Worm (Caenorhabditis elegans) whole organism, L4 larva: ENCODE data around the gene mlc-5.

Source experiments
- F49E8.2 ChIP-seq: sonication (generic microtip); optimal IDR thresholded peaks from 2 replicates; lab custom pipeline; 2016; ENCODE audit warnings: missing compliant biosample characterization, mild to moderate bottlenecking, missing genetic modification characterization, borderline replicate concordance
- Y105C5A.15 ChIP-seq: fragments of 200-800 bp; sonication (Bioruptor generic); IDR thresholded peaks from 2 replicates; pipeline ENCODE4 v1.3.6; 2022; ENCODE audit warnings: missing genetic modification characterization, missing compliant biosample characterization
- Y48G9A.11 ChIP-seq: fragments of 200-800 bp; sonication (Bioruptor generic); IDR thresholded peaks from 2 replicates; pipeline ENCODE4 v1.3.6; 2022; ENCODE audit warnings: missing genetic modification reagents, missing genetic modification characterization, missing compliant biosample characterization
- Y5F2A.4 ChIP-seq: fragments of 200-800 bp; sonication (Bioruptor generic); optimal IDR thresholded peaks from 2 replicates; lab custom pipeline; 2018; ENCODE audit warnings: mild to moderate bottlenecking, missing genetic modification characterization, missing compliant biosample characterization
- ZK546.5 ChIP-seq, 2 experiments: sonication (generic microtip); optimal IDR thresholded peaks; 2 replicates each; lab custom pipeline; 2017; ENCODE audit warnings: missing biosample characterization in 2 of 2, missing genetic modification characterization in 2 of 2
- aha-1 ChIP-seq: fragments of 150-350 bp; peaks from one replicate; lab custom pipeline; 2014; ENCODE audit warnings: missing biosample characterization, missing genetic modification characterization
- ama-1 ChIP-seq: fragments of 150-350 bp; optimal IDR thresholded peaks from 2 replicates; lab custom pipeline; 2014; ENCODE audit warnings: inconsistent platforms, mixed read lengths
- attf-4 ChIP-seq: sonication (generic microtip); optimal IDR thresholded peaks from 3 replicates; lab custom pipeline; 2017; ENCODE audit warnings: missing biosample characterization, missing genetic modification characterization
- ceh-20 ChIP-seq: fragments of 200-800 bp; sonication (Bioruptor generic); IDR thresholded peaks from 2 replicates; pipeline ENCODE4 v1.3.6; 2022; ENCODE audit warnings: missing genetic modification reagents, missing genetic modification characterization, missing compliant biosample characterization
- ceh-82 ChIP-seq: sonication (generic microtip); optimal IDR thresholded peaks from 2 replicates; lab custom pipeline; 2017; ENCODE audit warnings: missing biosample characterization, missing genetic modification characterization
- ces-1 ChIP-seq: fragments of 150-350 bp; sonication (generic microtip); optimal IDR thresholded peaks from 4 replicates; lab custom pipeline; 2014; ENCODE audit warnings: missing biosample characterization, missing genetic modification reagents, missing genetic modification characterization
- daf-19 ChIP-seq: fragments of 200-800 bp; sonication (Bioruptor generic); conservative IDR thresholded peaks from 2 replicates; pipeline ENCODE4 v1.3.6; 2022; ENCODE audit warnings: missing genetic modification characterization, missing compliant biosample characterization
- dmd-9 ChIP-seq: fragments of 200-800 bp; sonication (Bioruptor generic); IDR thresholded peaks from 2 replicates; pipeline ENCODE4 v1.3.6; 2022; ENCODE audit warnings: missing genetic modification reagents, missing genetic modification characterization, missing compliant biosample characterization
- fkh-10 ChIP-seq: fragments of 150-350 bp; optimal IDR thresholded peaks from 2 replicates; lab custom pipeline; 2014; ENCODE audit warnings: missing biosample characterization, missing genetic modification reagents, missing genetic modification characterization
- gei-8 ChIP-seq: fragments of 200-800 bp; sonication (Bioruptor generic); optimal IDR thresholded peaks from 2 replicates; lab custom pipeline; 2018; ENCODE audit warnings: mild to moderate bottlenecking, missing genetic modification characterization, missing compliant biosample characterization
- hlh-30 ChIP-seq: sonication (generic microtip); optimal IDR thresholded peaks from 2 replicates; lab custom pipeline; 2017; ENCODE audit warnings: antibody characterized with exemption, mild to moderate bottlenecking, missing genetic modification characterization, missing compliant biosample characterization; ENCODE audit not compliant: insufficient read depth
- lin-13 ChIP-seq: fragments of 150-350 bp; optimal IDR thresholded peaks from 2 replicates; lab custom pipeline; 2014; ENCODE audit warnings: missing biosample characterization, missing genetic modification reagents, missing genetic modification characterization
- lin-38 ChIP-seq: fragments of 200-800 bp; sonication (Bioruptor generic); IDR thresholded peaks from 2 replicates; pipeline ENCODE4 v1.3.6; 2022; ENCODE audit warnings: missing genetic modification reagents, missing genetic modification characterization, missing compliant biosample characterization
- lsy-2 ChIP-seq, 2 experiments: fragments of 150-350 bp in 1 of 2; sonication (generic microtip) in 1 of 2; optimal IDR thresholded peaks; 2 replicates each; lab custom pipeline; 2014 to 2017; ENCODE audit warnings: missing biosample characterization in 2 of 2, missing genetic modification characterization in 2 of 2
- madf-5 ChIP-seq, 2 experiments: fragments of 200-800 bp; sonication (Bioruptor generic); IDR thresholded peaks; 2 replicates each; pipeline ENCODE4 v1.3.6; 2022; ENCODE audit warnings: missing compliant biosample characterization in 2 of 2, missing genetic modification characterization in 2 of 2
- mdl-1 ChIP-seq, 2 experiments: fragments of 150-350 bp in 1 of 2; sonication (generic microtip) in 1 of 2; optimal IDR thresholded peaks; 2 replicates each; lab custom pipeline; 2014 to 2017; ENCODE audit warnings: missing biosample characterization in 2 of 2, missing genetic modification characterization in 2 of 2
- mes-2 ChIP-seq: sonication (generic microtip); optimal IDR thresholded peaks from 2 replicates; lab custom pipeline; 2016; ENCODE audit warnings: missing genotype, mild to moderate bottlenecking, missing genetic modification characterization, missing compliant biosample characterization; ENCODE audit not compliant: poor library complexity, severe bottlenecking
- mxl-2 ChIP-seq: fragments of 200-800 bp; sonication (Bioruptor generic); conservative IDR thresholded peaks from 2 replicates; pipeline ENCODE4 v1.3.6; 2022; ENCODE audit warnings: missing genetic modification reagents, missing genetic modification characterization, missing compliant biosample characterization
- mxl-3 ChIP-seq: fragments of 200-800 bp; sonication (Bioruptor generic); optimal IDR thresholded peaks from 2 replicates; lab custom pipeline; 2018; ENCODE audit warnings: mild to moderate bottlenecking, missing genetic modification characterization, missing compliant biosample characterization
- nhr-10 ChIP-seq: fragments of 150-350 bp; optimal IDR thresholded peaks from 2 replicates; lab custom pipeline; 2014; ENCODE audit warnings: missing biosample characterization, missing genetic modification characterization
- nhr-11 ChIP-seq: fragments of 150-350 bp; optimal IDR thresholded peaks from 2 replicates; lab custom pipeline; 2014; ENCODE audit warnings: missing biosample characterization, missing genetic modification characterization
- nhr-237 ChIP-seq: sonication (generic microtip); optimal IDR thresholded peaks from 2 replicates; lab custom pipeline; 2017; ENCODE audit warnings: missing biosample characterization, missing genetic modification characterization
- nhr-28 ChIP-seq: fragments of 150-350 bp; optimal IDR thresholded peaks from 2 replicates; lab custom pipeline; 2014; ENCODE audit warnings: missing biosample characterization, missing genetic modification characterization
- nhr-77 ChIP-seq: fragments of 150-350 bp; optimal IDR thresholded peaks from 2 replicates; lab custom pipeline; 2014; ENCODE audit warnings: missing biosample characterization, missing genetic modification characterization
- php-3 ChIP-seq: fragments of 200-800 bp; sonication (Bioruptor generic); IDR thresholded peaks from 2 replicates; pipeline ENCODE4 v1.3.6; 2022; ENCODE audit warnings: missing genetic modification reagents, missing genetic modification characterization, missing compliant biosample characterization
- pqm-1 ChIP-seq: sonication (generic microtip); optimal IDR thresholded peaks from 2 replicates; lab custom pipeline; 2017; ENCODE audit warnings: missing biosample characterization, missing genetic modification characterization
- sdz-12 ChIP-seq: fragments of 200-800 bp; sonication (Bioruptor generic); optimal IDR thresholded peaks from 2 replicates; lab custom pipeline; 2018; ENCODE audit warnings: mild to moderate bottlenecking, missing genetic modification characterization, missing compliant biosample characterization
- set-16 ChIP-seq: fragments of 200-800 bp; sonication (Bioruptor generic); IDR thresholded peaks from 2 replicates; pipeline ENCODE4 v1.3.6; 2022; ENCODE audit warnings: missing genetic modification reagents, missing genetic modification characterization, missing compliant biosample characterization
- skn-1 ChIP-seq: fragments of 150-350 bp; optimal IDR thresholded peaks from 2 replicates; lab custom pipeline; 2014; ENCODE audit warnings: missing biosample characterization, missing genetic modification characterization
- snpc-1.2 ChIP-seq: fragments of 200-800 bp; sonication (Bioruptor generic); IDR thresholded peaks from 2 replicates; pipeline ENCODE4 v1.3.6; 2022; ENCODE audit warnings: missing genetic modification reagents, missing genetic modification characterization, missing compliant biosample characterization
- unc-130 ChIP-seq: sonication (generic microtip); optimal IDR thresholded peaks from 2 replicates; lab custom pipeline; 2016; ENCODE audit warnings: missing genetic modification reagents, missing genetic modification characterization, missing compliant biosample characterization
- unc-39 ChIP-seq: sonication (generic microtip); optimal IDR thresholded peaks from 2 replicates; lab custom pipeline; 2017; ENCODE audit warnings: missing biosample characterization, missing genetic modification characterization
- unc-62 ChIP-seq, 3 experiments: fragments of 150-350 bp in 1 of 3; sonication (generic microtip); optimal IDR thresholded peaks in 2 of 3; peaks in 1 of 3; 1 replicate in 1 of 3; 2 replicates in 2 of 3; lab custom pipeline; 2014 to 2017; ENCODE audit warnings: missing biosample characterization in 3 of 3, missing genetic modification characterization in 3 of 3, missing genetic modification reagents in 3 of 3, missing genotype in 1 of 3
- zag-1 ChIP-seq: fragments of 150-350 bp; optimal IDR thresholded peaks from 2 replicates; lab custom pipeline; 2014; ENCODE audit warnings: missing biosample characterization, missing genetic modification characterization
- zfp-2 ChIP-seq: sonication (generic microtip); optimal IDR thresholded peaks from 2 replicates; lab custom pipeline; 2016; ENCODE audit warnings: mild to moderate bottlenecking, missing genetic modification characterization, missing compliant biosample characterization
- zip-11 ChIP-seq: fragments of 200-800 bp; sonication (Bioruptor generic); IDR thresholded peaks from 2 replicates; pipeline ENCODE4 v1.3.6; 2022; ENCODE audit warnings: missing genetic modification characterization, missing compliant biosample characterization
- zip-2 ChIP-seq: fragments of 150-350 bp; optimal IDR thresholded peaks from 2 replicates; lab custom pipeline; 2014; ENCODE audit warnings: missing biosample characterization, missing genetic modification characterization
- ztf-11 ChIP-seq: fragments of 150-350 bp; optimal IDR thresholded peaks from 2 replicates; lab custom pipeline; 2014; ENCODE audit warnings: missing biosample characterization, missing genetic modification characterization

The mlc-5 gene

ce11 chrIII:13635730-13636360, 12.7 kb downstream of the mlc-5 start (continued):
- TF ChIP-seq unc-62 (GFP tag; optimal IDR thresholded peaks at IDR 0.05 in 1 of 2; lab: Kevin White, UChicago) (peak in 1 of 2 experiments; percentile 53), unc-62 (tag; optimal IDR thresholded peaks at IDR 0.05; lab: Kevin White, UChicago) (no peak), F49E8.2 (tag; lab: Kevin White, UChicago) (no peak)

ce11 chrIII:13637681-13638080, 14.6 kb downstream of the mlc-5 start:
- TF ChIP-seq lin-38 (GFP tag; lab: Robert Waterston, UW): no peak
- no peak for TF ChIP-seq dmd-9 (GFP tag; lab: Robert Waterston, UW)
- TF ChIP-seq ces-1 (GFP tag; lab: Kevin White, UChicago): peak; percentile 64
- peak; percentile 33 for TF ChIP-seq hlh-30 (tag; lab: Kevin White, UChicago)
- no peak for TF ChIP-seq Y105C5A.15 (GFP tag; lab: Robert Waterston, UW)
- TF ChIP-seq zfp-2: no peak
- no peak for TF ChIP-seq gei-8
- TF ChIP-seq mes-2 (tag; lab: Kevin White, UChicago): no peak
- no peak for TF ChIP-seq Y5F2A.4 (GFP tag; lab: Kevin White, UChicago)
- TF ChIP-seq mdl-1 (tag; optimal IDR thresholded peaks at IDR 0.05; lab: Kevin White, UChicago): peak in 1 of 2 experiments; percentile 40
- TF ChIP-seq mxl-3 (GFP tag; lab: Kevin White, UChicago): no peak
- peak; percentile 57 for TF ChIP-seq fkh-10 (GFP tag; lab: Kevin White, UChicago)
- TF ChIP-seq unc-39: no peak
- TF ChIP-seq lsy-2 (tag; optimal IDR thresholded peaks at IDR 0.05; lab: Kevin White, UChicago): peak in 1 of 2 experiments; percentile 7
- no peak for TF ChIP-seq mxl-2
- no peak for TF ChIP-seq nhr-11
- TF ChIP-seq ceh-82: no peak
- no peak for TF ChIP-seq snpc-1.2 (GFP tag; lab: Robert Waterston, UW)
- TF ChIP-seq attf-4 (tag; lab: Kevin White, UChicago): no peak
- TF ChIP-seq nhr-77 (tag; lab: Kevin White, UChicago): no peak
- no peak for TF ChIP-seq madf-5 (GFP tag; IDR thresholded peaks at IDR 0.05; lab: Robert Waterston, UW)
- no peak for TF ChIP-seq pqm-1 (tag; lab: Kevin White, UChicago)
- TF ChIP-seq nhr-28 (tag; lab: Kevin White, UChicago): no peak
- no peak for TF ChIP-seq ceh-20 (GFP tag; lab: Robert Waterston, UW)
- no peak for TF ChIP-seq daf-19 (GFP tag; lab: Robert Waterston, UW)
- no peak for TF ChIP-seq Y48G9A.11 (GFP tag; lab: Robert Waterston, UW)
- TF ChIP-seq ZK546.5 (tag; optimal IDR thresholded peaks at IDR 0.05; lab: Kevin White, UChicago): no peak

ce11 chrIII:13640003-13640499, 16.9 kb downstream of the mlc-5 start:
- TF ChIP-seq zag-1 (tag; lab: Kevin White, UChicago) (no peak), zip-2 (no peak), set-16 (GFP tag; lab: Robert Waterston, UW) (peak; percentile 71), unc-62 (GFP tag; optimal IDR thresholded peaks at IDR 0.05 in 1 of 2; lab: Kevin White, UChicago) (peak in 1 of 2 experiments; percentile 92), unc-62 (tag; optimal IDR thresholded peaks at IDR 0.05; lab: Kevin White, UChicago) (no peak)
- TF ChIP-seq, all 104 proteins: peak for 2

ce11 chrIII:13640869-13641268, 17.8 kb downstream of the mlc-5 start:
- TF ChIP-seq unc-130: no peak
- no peak for TF ChIP-seq nhr-11
- no peak for TF ChIP-seq nhr-10 (tag; lab: Kevin White, UChicago)
- no peak for TF ChIP-seq daf-19 (GFP tag; lab: Robert Waterston, UW)
- TF ChIP-seq ztf-11: no peak
- no peak for TF ChIP-seq lin-13 (GFP tag; lab: Kevin White, UChicago)
- no peak for TF ChIP-seq ama-1 (lab: Kevin White, UChicago)
- TF ChIP-seq skn-1 (tag; lab: Kevin White, UChicago): no peak
- no peak for TF ChIP-seq mes-2 (tag; lab: Kevin White, UChicago)
- no peak for TF ChIP-seq nhr-237
- TF ChIP-seq php-3 (GFP tag; lab: Robert Waterston, UW): no peak
- no peak for TF ChIP-seq Y48G9A.11 (GFP tag; lab: Robert Waterston, UW)
- no peak for TF ChIP-seq sdz-12 (GFP tag; lab: Kevin White, UChicago)
- no peak for TF ChIP-seq lsy-2 (tag; optimal IDR thresholded peaks at IDR 0.05; lab: Kevin White, UChicago)
- no peak for TF ChIP-seq F49E8.2 (tag; lab: Kevin White, UChicago)
- no peak for TF ChIP-seq fkh-10 (GFP tag; lab: Kevin White, UChicago)
- no peak for TF ChIP-seq aha-1 (tag; lab: Kevin White, UChicago)
- TF ChIP-seq set-16 (GFP tag; lab: Robert Waterston, UW): no peak
- no peak for TF ChIP-seq zip-11
